Fruit fly (Drosophila melanogaster) whole organism: ENCODE measurements around the gene RluA-1.

Experiments
- CG8478 ChIP-seq: fragments of >200 bp; optimal IDR thresholded peaks from 2 replicates; lab custom pipeline; 2018; ENCODE audit warnings: inconsistent platforms
- Dll ChIP-seq: fragments of >200 bp; optimal IDR thresholded peaks from 2 replicates; lab custom pipeline; 2017
- EcR ChIP-seq, 2 experiments: fragments of >200 bp; optimal IDR thresholded peaks; 2 replicates each; lab custom pipeline; 2017; ENCODE audit warnings: missing biosample characterization in 2 of 2, missing genetic modification characterization in 2 of 2, missing genetic modification reagents in 2 of 2
- pan ChIP-seq: fragments of >200 bp; optimal IDR thresholded peaks from 2 replicates; lab custom pipeline; 2017
- psq ChIP-seq: fragments of >200 bp; optimal IDR thresholded peaks from 2 replicates; lab custom pipeline; 2017
- usp ChIP-seq: fragments of >200 bp; optimal IDR thresholded peaks from 2 replicates; lab custom pipeline; 2017; ENCODE audit warnings: missing biosample characterization, missing genetic modification characterization, mixed read lengths

The RluA-1 gene

DNA sequence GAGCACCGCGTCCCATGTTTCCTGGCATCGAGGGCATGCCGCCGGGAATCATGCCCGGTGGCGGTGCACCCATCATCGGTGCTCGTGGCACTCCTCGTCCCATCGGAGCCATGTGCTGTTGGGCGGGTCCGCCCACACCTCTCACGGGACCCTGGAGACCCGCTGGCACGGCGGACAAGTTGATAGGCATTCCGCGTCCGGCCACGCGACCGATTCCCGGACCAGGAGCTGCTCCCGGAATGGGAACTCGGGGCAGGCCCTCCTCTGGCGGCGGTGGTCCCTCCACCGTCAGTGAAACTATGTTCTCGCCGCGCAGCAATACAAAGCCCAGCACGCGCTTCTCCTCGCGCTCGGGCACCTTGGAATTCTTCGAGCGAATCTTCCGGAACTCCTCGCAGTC is 48.5 kb downstream of the RluA-1 start:
- TF ChIP-seq EcR (GFP tag; optimal IDR thresholded peaks at IDR 0.05; lab: Kevin White, UChicago) (no peak), psq (lab: Kevin White, UChicago) (no peak), Dll (no peak), usp (GFP tag; lab: Kevin White, UChicago) (no peak), CG8478 (lab: Kevin White, UChicago) (no peak), pan (lab: Kevin White, UChicago) (no peak)

DNA sequence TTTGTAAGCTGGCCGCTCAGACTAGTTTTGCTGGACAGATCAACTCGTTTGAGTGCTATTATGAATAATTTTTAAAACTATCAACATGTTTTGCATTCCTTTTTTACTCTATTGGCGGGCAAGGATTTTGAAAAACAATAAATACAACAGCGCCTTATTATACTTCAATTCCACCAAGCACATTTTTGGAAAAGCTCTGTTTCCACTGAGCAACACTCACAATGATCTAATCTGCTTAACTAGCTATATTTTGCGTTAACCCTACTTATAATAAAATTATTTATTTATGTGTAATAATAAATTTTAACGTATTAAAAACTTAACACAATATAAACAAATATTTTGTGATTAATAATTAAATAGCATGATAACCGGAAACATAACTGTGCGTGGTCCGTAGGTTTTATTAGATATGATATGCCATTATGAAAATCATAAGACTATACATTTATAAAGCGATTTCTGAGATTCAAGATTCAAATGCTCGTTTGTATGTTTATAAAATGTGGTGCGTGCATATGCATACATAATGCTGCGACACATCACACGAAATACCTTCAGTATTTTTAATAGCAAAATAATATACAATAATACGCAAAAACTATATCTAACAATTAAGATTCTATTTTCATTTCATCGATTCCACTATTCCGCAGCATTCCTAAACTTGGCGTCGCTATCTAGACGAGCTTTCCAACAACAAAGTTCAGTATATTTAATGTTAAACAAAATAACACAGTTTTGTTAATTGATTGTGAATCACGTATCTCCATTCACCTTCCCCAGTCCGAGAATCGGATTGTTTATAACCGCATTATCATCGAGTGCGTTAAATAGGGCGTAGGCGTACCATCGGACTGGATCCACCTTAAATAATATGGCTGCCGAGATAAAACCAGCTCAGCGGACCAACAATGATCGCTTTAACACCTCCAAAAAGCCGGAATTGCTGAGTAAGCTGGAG is 51.2 kb downstream of the RluA-1 start, which contains the start of the genes pie and Wdfy2:
Gene pie (minus strand): TSS at position 138 of the 964 bp plus-strand sequence.
Gene Wdfy2 (plus strand): TSS at position 649 of the 964 bp plus-strand sequence.
- TF ChIP-seq CG8478 (lab: Kevin White, UChicago) (no peak), psq (lab: Kevin White, UChicago) (no peak), pan (lab: Kevin White, UChicago) (no peak), Dll (no peak), EcR (GFP tag; optimal IDR thresholded peaks at IDR 0.05; lab: Kevin White, UChicago) (no peak), usp (GFP tag; lab: Kevin White, UChicago) (no peak)

DNA sequence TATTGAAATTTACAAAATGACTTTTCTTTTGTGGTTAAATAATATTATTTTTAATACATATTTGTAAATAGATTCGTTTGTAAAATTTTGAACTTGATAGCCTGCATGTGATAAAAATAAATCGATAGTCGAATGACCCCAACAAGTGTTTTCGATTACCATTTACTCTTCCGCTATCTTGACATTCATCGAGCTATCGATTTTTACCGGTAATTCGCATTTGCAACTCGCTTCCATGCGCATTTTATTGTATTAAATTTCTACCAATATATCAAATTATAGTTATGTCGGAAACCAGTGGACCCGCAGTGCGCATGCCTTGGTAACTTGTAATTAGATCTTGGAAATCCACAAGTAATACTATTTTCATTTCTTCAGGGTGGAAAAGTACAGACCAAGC is 55.2 kb downstream of the RluA-1 start, which contains the start of gene RfC3:
Gene RfC3 (plus strand): TSS at position 210 of the 400 bp plus-strand sequence.
- TF ChIP-seq CG8478 (lab: Kevin White, UChicago) (no peak), EcR (GFP tag; optimal IDR thresholded peaks at IDR 0.05; lab: Kevin White, UChicago) (no peak), Dll (no peak), usp (GFP tag; lab: Kevin White, UChicago) (no peak), pan (lab: Kevin White, UChicago) (no peak), psq (lab: Kevin White, UChicago) (no peak)
